Worm (Caenorhabditis elegans): ENCODE results near the gene hpo-7.

The hpo-7 gene

ce11 chrII:2108295-2108694 is 27.2 kb downstream of the hpo-7 start, which contains the start of gene R52.4:
R52.4 (minus strand) TSS chrII:2108395.
- TF ChIP-seq syd-9 (tag; optimal IDR thresholded peaks at IDR 0.05): no peak
- no peak for TF ChIP-seq ceh-30 (tag; optimal IDR thresholded peaks at IDR 0.05)
- TF ChIP-seq gmeb-2 (tag; optimal IDR thresholded peaks at IDR 0.05): no peak
- no peak for TF ChIP-seq ceh-18 (tag; optimal IDR thresholded peaks at IDR 0.05)
- TF ChIP-seq unc-55 (GFP tag; optimal IDR thresholded peaks at IDR 0.05): no peak
- TF ChIP-seq odd-2 (tag; optimal IDR thresholded peaks at IDR 0.05): no peak
- no peak for TF ChIP-seq sox-2 (GFP tag; IDR thresholded peaks at IDR 0.05)
- no peak for TF ChIP-seq ahr-1 (tag; optimal IDR thresholded peaks at IDR 0.05)
- TF ChIP-seq tbx-7 (tag; optimal IDR thresholded peaks at IDR 0.05): no peak
- no peak for TF ChIP-seq ceh-22 (tag; optimal IDR thresholded peaks at IDR 0.05)
- no peak for TF ChIP-seq ceh-14 (tag; optimal IDR thresholded peaks at IDR 0.05)

DNA sequence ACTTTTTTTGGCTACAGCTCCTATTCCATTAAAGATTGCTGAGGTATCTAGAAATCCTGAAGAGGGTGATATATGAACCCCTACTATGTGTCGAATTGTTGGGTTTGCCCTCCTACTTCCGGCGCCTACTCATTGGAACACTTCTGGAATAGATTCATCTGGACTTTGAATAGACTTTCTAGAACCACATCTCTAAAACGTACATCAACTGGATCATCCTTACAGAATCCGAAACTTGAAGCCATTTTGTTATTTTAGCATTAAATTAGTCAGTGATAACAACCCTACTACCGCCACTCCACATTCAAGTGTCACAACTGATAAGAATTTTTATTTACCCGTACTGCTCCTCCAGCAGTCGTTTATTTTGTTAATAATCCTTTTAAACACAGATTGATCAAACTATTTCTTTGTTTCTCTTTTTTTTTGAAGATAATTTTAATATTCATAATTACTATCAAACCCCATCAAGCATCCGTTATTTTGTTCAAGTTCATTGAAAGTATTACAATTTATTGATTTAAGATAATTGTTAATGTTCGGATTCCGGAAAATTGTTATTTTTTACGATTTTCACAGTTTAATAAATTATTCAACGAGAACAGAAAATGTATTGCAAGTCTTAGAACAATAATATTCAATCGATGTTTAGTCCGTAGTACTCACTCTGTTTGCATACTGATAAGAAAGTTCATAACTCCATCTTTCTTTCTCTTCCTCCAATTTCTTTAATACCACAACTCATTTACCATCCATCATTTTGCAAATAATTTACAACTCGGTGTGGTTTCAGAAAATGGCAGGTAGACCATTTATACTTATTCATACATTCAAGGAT is 36.1 kb downstream of the hpo-7 start, which contains the start of gene math-42:
Gene math-42 (plus strand): TSS at position 788 of the 838 bp plus-strand sequence.
- TF ChIP-seq ets-4 (tag; optimal IDR thresholded peaks at IDR 0.05): no peak
- peak; percentile 46 for TF ChIP-seq elt-2 (tag; optimal IDR thresholded peaks at IDR 0.05)

ce11 chrII:2094924-2095650 is 40.4 kb downstream of the hpo-7 start, which contains the start of gene T16A1.2:
T16A1.2 (plus strand) TSS chrII:2095600.
- TF ChIP-seq unc-86 (tag; optimal IDR thresholded peaks at IDR 0.05): no peak
- no peak for TF ChIP-seq fkh-6 (tag; optimal IDR thresholded peaks at IDR 0.05)
- no peak for TF ChIP-seq syd-9 (tag; optimal IDR thresholded peaks at IDR 0.05)
- TF ChIP-seq ceh-18 (tag; optimal IDR thresholded peaks at IDR 0.05): no peak
- TF ChIP-seq unc-55 (GFP tag; optimal IDR thresholded peaks at IDR 0.05): no peak
- TF ChIP-seq F13H6.1 (tag; optimal IDR thresholded peaks at IDR 0.05): no peak
- no peak for TF ChIP-seq tbx-2 (tag; optimal IDR thresholded peaks at IDR 0.05)
- no peak for TF ChIP-seq ceh-6 (GFP tag; optimal IDR thresholded peaks at IDR 0.05)
- no peak for TF ChIP-seq nfya-1 (tag; optimal IDR thresholded peaks at IDR 0.05)
- TF ChIP-seq rnt-1 (tag; optimal IDR thresholded peaks at IDR 0.05): no peak
- TF ChIP-seq ceh-48 (tag; optimal IDR thresholded peaks at IDR 0.05): no peak
- TF ChIP-seq mec-3 (tag; optimal IDR thresholded peaks at IDR 0.05; ENCODE audit: borderline replicate concordance): no peak
- TF ChIP-seq unc-3 (GFP tag; conservative IDR thresholded peaks at IDR 0.05): no peak
- no peak for TF ChIP-seq unc-3 (tag; optimal IDR thresholded peaks at IDR 0.05)
- no peak for TF ChIP-seq ceh-19 (GFP tag; optimal IDR thresholded peaks at IDR 0.05)

DNA sequence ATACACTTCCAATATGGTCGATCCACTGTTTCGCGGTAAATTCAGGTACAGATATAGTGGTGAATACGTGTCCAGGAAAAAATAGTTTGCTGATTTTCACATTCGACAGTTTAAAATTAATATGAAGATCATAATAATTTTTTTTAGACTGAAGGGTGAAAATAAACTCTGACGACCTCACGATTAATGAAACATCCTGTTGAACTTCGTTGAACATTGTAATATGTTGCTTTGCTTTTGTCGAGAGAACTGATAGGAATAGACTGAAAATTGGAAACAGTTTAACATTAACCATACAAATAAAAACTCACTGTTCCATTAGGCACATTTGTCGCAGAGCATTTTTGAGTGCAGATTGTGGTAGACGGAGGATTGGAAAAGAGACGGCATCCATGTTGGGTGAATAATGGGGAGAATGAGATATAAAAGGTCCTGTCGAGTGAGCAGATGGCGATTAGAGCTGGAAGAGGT is 42.0 kb downstream of the hpo-7 start, which contains the start of gene fbxb-37:
Gene fbxb-37 (minus strand): TSS at position 421 of the 471 bp plus-strand sequence.
- TF ChIP-seq zip-5 (tag; optimal IDR thresholded peaks at IDR 0.05): no peak

ce11 chrII:2091972-2092371 is 43.5 kb downstream of the hpo-7 start, which contains the start of gene T16A1.10:
T16A1.10 (minus strand) TSS chrII:2092094.
- no peak for TF ChIP-seq hlh-6 (tag; optimal IDR thresholded peaks at IDR 0.05)
- no peak for TF ChIP-seq pax-1 (tag; optimal IDR thresholded peaks at IDR 0.05)
- no peak for TF ChIP-seq mec-3 (tag; optimal IDR thresholded peaks at IDR 0.05; ENCODE audit: borderline replicate concordance)
- no peak for TF ChIP-seq ceh-24 (tag; optimal IDR thresholded peaks at IDR 0.05)
- TF ChIP-seq hlh-8 (tag; optimal IDR thresholded peaks at IDR 0.05): no peak
- no peak for TF ChIP-seq ceh-34 (tag; optimal IDR thresholded peaks at IDR 0.05)
- TF ChIP-seq lim-6 (tag; optimal IDR thresholded peaks at IDR 0.05): no peak
- TF ChIP-seq pha-4 (tag; optimal IDR thresholded peaks at IDR 0.05): no peak
- TF ChIP-seq ama-1 (optimal IDR thresholded peaks at IDR 0.05): no peak

All from whole organism, late embryonic.